Worm (Caenorhabditis elegans): ENCODE results near the gene srh-282.

DNA sequence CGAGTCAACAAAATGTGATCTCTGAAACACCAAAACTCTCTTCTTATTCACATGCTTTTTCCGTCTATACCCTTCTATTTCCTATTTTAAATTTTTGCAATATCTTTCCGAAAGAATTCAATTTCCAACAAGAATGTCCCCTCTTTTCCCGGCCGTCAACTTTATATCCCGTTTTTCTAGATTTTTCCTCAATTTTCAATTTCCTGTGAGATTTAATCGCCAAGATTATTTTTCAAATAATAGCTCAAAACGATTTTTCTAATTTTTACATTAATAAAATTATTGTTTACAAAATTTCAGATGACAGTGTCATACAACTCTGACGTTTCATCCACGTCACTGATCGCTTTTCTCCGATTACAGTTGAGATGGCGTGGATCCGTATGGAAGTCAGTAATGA lies 10.1 kb upstream of the srh-282 start, which contains the start of gene best-19:
- TF ChIP-seq ztf-11 (tag; optimal IDR thresholded peaks at IDR 0.05) (no peak), skn-1 (tag; optimal IDR thresholded peaks at IDR 0.05) (no peak), nhr-11 (tag; optimal IDR thresholded peaks at IDR 0.05) (no peak), aha-1 (tag; optimal IDR thresholded peaks at IDR 0.05) (no peak), mdl-1 (tag; optimal IDR thresholded peaks at IDR 0.05) (no peak), ztf-4 (tag; optimal IDR thresholded peaks at IDR 0.05) (no peak), nhr-76 (tag; optimal IDR thresholded peaks at IDR 0.05) (no peak), unc-62 (GFP tag; optimal IDR thresholded peaks at IDR 0.05) (no peak), lin-14 (GFP tag; optimal IDR thresholded peaks at IDR 0.05) (no peak), fos-1 (tag; optimal IDR thresholded peaks at IDR 0.05) (no peak), xbp-1 (tag; optimal IDR thresholded peaks at IDR 0.05) (no peak), unc-130 (tag; optimal IDR thresholded peaks at IDR 0.05) (no peak), egl-27 (tag; optimal IDR thresholded peaks at IDR 0.05) (no peak), alr-1 (tag; optimal IDR thresholded peaks at IDR 0.05; ENCODE audit: borderline replicate concordance) (no peak)

Data from whole organism, L1 larva.